Fruit fly (Drosophila melanogaster) whole organism, prepupa: ENCODE data around the gene Prp4k.

Source experiments
- CG1621 ChIP-seq: fragments of 200-800 bp; sonication (Bioruptor generic); optimal IDR thresholded peaks from 3 replicates; lab custom pipeline; 2018; ENCODE audit warnings: missing biosample characterization, mild to moderate bottlenecking, missing genetic modification characterization
- CG4318 ChIP-seq: fragments of 200-800 bp; sonication (Bioruptor generic); optimal IDR thresholded peaks from 3 replicates; lab custom pipeline; 2017; ENCODE audit warnings: missing biosample characterization, mild to moderate bottlenecking, missing genetic modification characterization
- CG6276 ChIP-seq: fragments of 200-800 bp; sonication (Bioruptor generic); optimal IDR thresholded peaks from 2 replicates; lab custom pipeline; 2017; ENCODE audit warnings: missing biosample characterization, mild to moderate bottlenecking, missing genetic modification characterization
- CG6808 ChIP-seq: fragments of 200-800 bp; sonication (Bioruptor generic); optimal IDR thresholded peaks from 3 replicates; lab custom pipeline; 2017; ENCODE audit warnings: missing biosample characterization, missing genetic modification characterization, mild to moderate bottlenecking, moderate library complexity, missing genetic modification reagents
- CG7368 ChIP-seq: fragments of 200-800 bp; sonication (Bioruptor generic); optimal IDR thresholded peaks from 3 replicates; lab custom pipeline; 2016; ENCODE audit warnings: missing biosample characterization, missing genetic modification characterization
- Lpt ChIP-seq: fragments of 200-800 bp; sonication (Bioruptor generic); optimal IDR thresholded peaks from 3 replicates; lab custom pipeline; 2016; ENCODE audit warnings: missing biosample characterization, missing genetic modification characterization
- OdsH ChIP-seq: fragments of 200-800 bp; sonication (Bioruptor generic); optimal IDR thresholded peaks from 3 replicates; lab custom pipeline; 2016; ENCODE audit warnings: missing biosample characterization, missing genetic modification characterization
- Smox ChIP-seq: fragments of 200-800 bp; sonication (Bioruptor generic); optimal IDR thresholded peaks from 3 replicates; lab custom pipeline; 2016; ENCODE audit warnings: missing biosample characterization, missing genetic modification characterization
- Sox14 ChIP-seq: fragments of 200-800 bp; sonication (Bioruptor generic); optimal IDR thresholded peaks from 3 replicates; lab custom pipeline; 2016; ENCODE audit warnings: missing biosample characterization, missing genetic modification characterization
- dsx ChIP-seq: fragments of 200-800 bp; optimal IDR thresholded peaks from 3 replicates; lab custom pipeline; 2019; ENCODE audit warnings: missing biosample characterization, mild to moderate bottlenecking, missing genetic modification characterization, moderate library complexity; ENCODE audit not compliant: poor library complexity, severe bottlenecking
- fd85E ChIP-seq: fragments of 200-800 bp; sonication (Bioruptor generic); optimal IDR thresholded peaks from 3 replicates; lab custom pipeline; 2016; ENCODE audit warnings: missing biosample characterization, missing genetic modification characterization
- pdm3 ChIP-seq: fragments of 200-800 bp; sonication (Bioruptor generic); optimal IDR thresholded peaks from 3 replicates; lab custom pipeline; 2016; ENCODE audit warnings: missing biosample characterization, missing genetic modification characterization
- ss ChIP-seq, 2 experiments: fragments of 200-800 bp; sonication (Bioruptor generic); optimal IDR thresholded peaks; 2 replicates in 1 of 2; 3 replicates in 1 of 2; lab custom pipeline; 2017 to 2018; ENCODE audit warnings: mild to moderate bottlenecking in 2 of 2, missing biosample characterization in 2 of 2, missing genetic modification characterization in 2 of 2, moderate library complexity in 1 of 2

DNA sequence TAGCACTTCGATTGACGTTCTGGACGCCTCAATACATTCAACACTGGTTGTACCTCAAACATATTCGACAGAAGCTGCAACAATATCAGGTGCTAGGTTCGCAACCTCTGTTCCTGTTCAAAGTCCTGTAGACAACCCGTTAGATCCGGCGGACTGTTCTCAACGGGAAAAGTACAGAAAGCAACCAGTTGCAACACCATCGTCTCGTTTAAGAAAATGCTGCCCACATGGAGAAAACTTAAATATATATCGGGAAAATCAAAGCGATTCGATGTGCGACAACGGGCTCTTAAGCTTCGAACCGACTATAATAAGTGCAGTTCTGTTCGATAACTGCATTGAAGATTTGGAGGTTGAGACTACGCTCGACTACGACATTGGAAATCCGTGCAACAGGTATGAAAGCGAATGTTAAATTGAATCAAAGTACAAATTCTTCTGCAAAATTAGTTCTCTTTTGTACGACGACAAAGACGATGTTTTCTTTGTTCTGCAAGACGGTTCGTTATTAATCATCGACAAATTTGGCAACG lies 37.0 kb upstream of the Prp4k start:
- TF ChIP-seq OdsH (GFP tag; lab: Kevin White, UChicago) (no peak), dsx (no peak), CG6808 (GFP tag; lab: Kevin White, UChicago) (no peak), pdm3 (no peak), Lpt (GFP tag; lab: Kevin White, UChicago) (no peak), CG7368 (GFP tag; lab: Kevin White, UChicago) (no peak), CG1621 (tag; lab: Kevin White, UChicago) (no peak), CG4318 (GFP tag; lab: Kevin White, UChicago) (no peak), fd85E (GFP tag; lab: Kevin White, UChicago) (no peak), Smox (GFP tag; lab: Kevin White, UChicago) (no peak), CG6276 (GFP tag; lab: Kevin White, UChicago) (no peak), ss (GFP tag; optimal IDR thresholded peaks at IDR 0.05; lab: Kevin White, UChicago) (no peak), Sox14 (no peak)
